Worm (Caenorhabditis elegans) whole organism, L4 larva: ENCODE data around the gene vab-8.

Experiments
- D1046.2 ChIP-seq: fragments of 200-800 bp; sonication (Bioruptor generic); IDR thresholded peaks from 2 replicates; pipeline ENCODE4 v1.3.6; 2022; ENCODE audit warnings: missing genetic modification characterization, missing compliant biosample characterization
- F10B5.3 ChIP-seq: sonication (generic microtip); optimal IDR thresholded peaks from 2 replicates; lab custom pipeline; 2016; ENCODE audit warnings: mild to moderate bottlenecking, missing genetic modification characterization, missing compliant biosample characterization
- F37D6.2 ChIP-seq: sonication (generic microtip); optimal IDR thresholded peaks from 2 replicates; lab custom pipeline; 2016; ENCODE audit warnings: mild to moderate bottlenecking, missing genetic modification characterization, missing compliant biosample characterization
- R02D3.7 ChIP-seq: fragments of 150-350 bp; sonication (generic microtip); optimal IDR thresholded peaks from 3 replicates; lab custom pipeline; 2014; ENCODE audit warnings: missing biosample characterization, missing genetic modification characterization
- Y105C5A.15 ChIP-seq: fragments of 200-800 bp; sonication (Bioruptor generic); IDR thresholded peaks from 2 replicates; pipeline ENCODE4 v1.3.6; 2022; ENCODE audit warnings: missing genetic modification characterization, missing compliant biosample characterization
- Y48G9A.11 ChIP-seq: fragments of 200-800 bp; sonication (Bioruptor generic); IDR thresholded peaks from 2 replicates; pipeline ENCODE4 v1.3.6; 2022; ENCODE audit warnings: missing genetic modification reagents, missing genetic modification characterization, missing compliant biosample characterization
- aha-1 ChIP-seq: fragments of 150-350 bp; peaks from one replicate; lab custom pipeline; 2014; ENCODE audit warnings: missing biosample characterization, missing genetic modification characterization
- aly-2 ChIP-seq: sonication (generic microtip); optimal IDR thresholded peaks from 2 replicates; lab custom pipeline; 2018; ENCODE audit warnings: missing biosample characterization, missing genetic modification characterization
- arid-1 ChIP-seq: fragments of 200-800 bp; sonication (Bioruptor generic); conservative IDR thresholded peaks from 2 replicates; pipeline ENCODE4 v1.3.6; 2022; ENCODE audit warnings: missing genetic modification reagents, missing genetic modification characterization, missing compliant biosample characterization
- ceh-20 ChIP-seq: fragments of 200-800 bp; sonication (Bioruptor generic); IDR thresholded peaks from 2 replicates; pipeline ENCODE4 v1.3.6; 2022; ENCODE audit warnings: missing genetic modification reagents, missing genetic modification characterization, missing compliant biosample characterization
- ceh-44 ChIP-seq: fragments of 200-800 bp; sonication (Bioruptor generic); IDR thresholded peaks from 2 replicates; pipeline ENCODE4 v1.3.6; 2022; ENCODE audit warnings: missing genetic modification reagents, missing genetic modification characterization, missing compliant biosample characterization
- ces-1 ChIP-seq: fragments of 150-350 bp; sonication (generic microtip); optimal IDR thresholded peaks from 4 replicates; lab custom pipeline; 2014; ENCODE audit warnings: missing biosample characterization, missing genetic modification reagents, missing genetic modification characterization
- daf-16 ChIP-seq, 3 experiments: sonication (generic microtip); optimal IDR thresholded peaks; 2 replicates each; lab custom pipeline; 2016 to 2017; ENCODE audit warnings: missing genetic modification characterization in 3 of 3, missing genetic modification reagents in 3 of 3, mild to moderate bottlenecking in 2 of 3, missing compliant biosample characterization in 2 of 3, missing biosample characterization in 1 of 3, moderate library complexity in 1 of 3
- dmd-8 ChIP-seq: fragments of 200-800 bp; sonication (Bioruptor generic); IDR thresholded peaks from 2 replicates; pipeline ENCODE4 v1.3.6; 2022; ENCODE audit warnings: missing genetic modification characterization, missing compliant biosample characterization
- dpl-1 ChIP-seq: fragments of 150-350 bp; optimal IDR thresholded peaks from 2 replicates; lab custom pipeline; 2014; ENCODE audit warnings: missing biosample characterization, missing genetic modification reagents, missing genetic modification characterization
- duxl-1 ChIP-seq: sonication (generic microtip); optimal IDR thresholded peaks from 2 replicates; lab custom pipeline; 2016; ENCODE audit warnings: mild to moderate bottlenecking, missing genetic modification characterization, moderate library complexity, missing compliant biosample characterization; ENCODE audit not compliant: poor library complexity
- egl-43 ChIP-seq: fragments of 200-800 bp; sonication (Bioruptor generic); IDR thresholded peaks from 2 replicates; pipeline ENCODE4 v1.3.6; 2022; ENCODE audit warnings: missing genetic modification reagents, missing genetic modification characterization, missing compliant biosample characterization
- hif-1 ChIP-seq, 2 experiments: sonication (generic microtip); optimal IDR thresholded peaks; 2 replicates each; lab custom pipeline; 2016 to 2017; ENCODE audit warnings: missing compliant biosample characterization in 2 of 2, missing genetic modification characterization in 2 of 2, missing genetic modification reagents in 2 of 2, missing genotype in 2 of 2, mild to moderate bottlenecking in 1 of 2
- hlh-11 ChIP-seq: fragments of 200-800 bp; sonication (Bioruptor generic); optimal IDR thresholded peaks from 2 replicates; lab custom pipeline; 2018; ENCODE audit warnings: mild to moderate bottlenecking, missing genetic modification characterization, missing compliant biosample characterization
- lin-1 ChIP-seq: fragments of 200-800 bp; sonication (Bioruptor generic); IDR thresholded peaks from 2 replicates; pipeline ENCODE4 v1.3.6; 2022; ENCODE audit warnings: missing genetic modification reagents, missing genetic modification characterization, missing compliant biosample characterization
- lin-15B ChIP-seq: fragments of 150-350 bp; sonication (generic microtip); optimal IDR thresholded peaks from 3 replicates; lab custom pipeline; 2014; ENCODE audit warnings: missing biosample characterization, missing genetic modification characterization
- lin-38 ChIP-seq: fragments of 200-800 bp; sonication (Bioruptor generic); IDR thresholded peaks from 2 replicates; pipeline ENCODE4 v1.3.6; 2022; ENCODE audit warnings: missing genetic modification reagents, missing genetic modification characterization, missing compliant biosample characterization
- lin-39 ChIP-seq: fragments of 150-350 bp; optimal IDR thresholded peaks from 2 replicates; lab custom pipeline; 2014; ENCODE audit warnings: missing biosample characterization, missing genetic modification reagents, missing genetic modification characterization
- madf-5 ChIP-seq, 2 experiments: fragments of 200-800 bp; sonication (Bioruptor generic); IDR thresholded peaks; 2 replicates each; pipeline ENCODE4 v1.3.6; 2022; ENCODE audit warnings: missing compliant biosample characterization in 2 of 2, missing genetic modification characterization in 2 of 2
- mep-1 ChIP-seq: fragments of 150-350 bp; sonication (generic microtip); optimal IDR thresholded peaks from 3 replicates; lab custom pipeline; 2014; ENCODE audit warnings: missing biosample characterization, missing genetic modification characterization
- mxl-3 ChIP-seq: fragments of 200-800 bp; sonication (Bioruptor generic); optimal IDR thresholded peaks from 2 replicates; lab custom pipeline; 2018; ENCODE audit warnings: mild to moderate bottlenecking, missing genetic modification characterization, missing compliant biosample characterization
- nhr-11 ChIP-seq: fragments of 150-350 bp; optimal IDR thresholded peaks from 2 replicates; lab custom pipeline; 2014; ENCODE audit warnings: missing biosample characterization, missing genetic modification characterization
- nhr-25 ChIP-seq: sonication (generic microtip); optimal IDR thresholded peaks from 2 replicates; lab custom pipeline; 2017; ENCODE audit warnings: missing genetic modification characterization, mild to moderate bottlenecking, missing compliant biosample characterization, antibody characterized with exemption, moderate library complexity, borderline replicate concordance; ENCODE audit not compliant: insufficient read depth
- nhr-28 ChIP-seq: fragments of 150-350 bp; optimal IDR thresholded peaks from 2 replicates; lab custom pipeline; 2014; ENCODE audit warnings: missing biosample characterization, missing genetic modification characterization
- nhr-42 ChIP-seq: fragments of 200-800 bp; sonication (Bioruptor generic); IDR thresholded peaks from 2 replicates; pipeline ENCODE4 v1.3.6; 2022; ENCODE audit warnings: missing genetic modification characterization, missing compliant biosample characterization
- nhr-48 ChIP-seq: sonication (generic microtip); optimal IDR thresholded peaks from 2 replicates; lab custom pipeline; 2016; ENCODE audit warnings: mild to moderate bottlenecking, missing genetic modification characterization, missing compliant biosample characterization
- nhr-6 ChIP-seq: fragments of 150-350 bp; optimal IDR thresholded peaks from 2 replicates; lab custom pipeline; 2014; ENCODE audit warnings: missing biosample characterization, missing genetic modification characterization
- nhr-76 ChIP-seq: fragments of 150-350 bp; optimal IDR thresholded peaks from 2 replicates; lab custom pipeline; 2014; ENCODE audit warnings: missing biosample characterization, missing genetic modification characterization
- pqm-1 ChIP-seq: sonication (generic microtip); optimal IDR thresholded peaks from 2 replicates; lab custom pipeline; 2017; ENCODE audit warnings: missing biosample characterization, missing genetic modification characterization
- rbr-2 ChIP-seq: sonication (generic microtip); optimal IDR thresholded peaks from 2 replicates; lab custom pipeline; 2016; ENCODE audit warnings: missing genotype, missing genetic modification characterization, missing compliant biosample characterization
- snpc-4 ChIP-seq: fragments of 150-350 bp; optimal IDR thresholded peaks from 2 replicates; lab custom pipeline; 2014; ENCODE audit warnings: missing biosample characterization, missing genetic modification characterization
- spr-1 ChIP-seq: sonication (generic microtip); optimal IDR thresholded peaks from 2 replicates; lab custom pipeline; 2016; ENCODE audit warnings: mild to moderate bottlenecking, missing genetic modification characterization, missing compliant biosample characterization
- tag-97 ChIP-seq: fragments of 200-800 bp; sonication (Bioruptor generic); IDR thresholded peaks from 2 replicates; pipeline ENCODE4 v1.3.6; 2022; ENCODE audit warnings: missing genetic modification characterization, missing compliant biosample characterization
- unc-130 ChIP-seq: sonication (generic microtip); optimal IDR thresholded peaks from 2 replicates; lab custom pipeline; 2016; ENCODE audit warnings: missing genetic modification reagents, missing genetic modification characterization, missing compliant biosample characterization
- unc-39 ChIP-seq: sonication (generic microtip); optimal IDR thresholded peaks from 2 replicates; lab custom pipeline; 2017; ENCODE audit warnings: missing biosample characterization, missing genetic modification characterization
- unc-62 ChIP-seq, 3 experiments: fragments of 150-350 bp in 1 of 3; sonication (generic microtip); optimal IDR thresholded peaks in 2 of 3; peaks in 1 of 3; 1 replicate in 1 of 3; 2 replicates in 2 of 3; lab custom pipeline; 2014 to 2017; ENCODE audit warnings: missing biosample characterization in 3 of 3, missing genetic modification characterization in 3 of 3, missing genetic modification reagents in 3 of 3, missing genotype in 1 of 3
- zag-1 ChIP-seq: fragments of 150-350 bp; optimal IDR thresholded peaks from 2 replicates; lab custom pipeline; 2014; ENCODE audit warnings: missing biosample characterization, missing genetic modification characterization
- zfp-2 ChIP-seq: sonication (generic microtip); optimal IDR thresholded peaks from 2 replicates; lab custom pipeline; 2016; ENCODE audit warnings: mild to moderate bottlenecking, missing genetic modification characterization, missing compliant biosample characterization
- zfp-3 ChIP-seq: fragments of 200-800 bp; sonication (Bioruptor generic); conservative IDR thresholded peaks from 2 replicates; pipeline ENCODE4 v1.3.6; 2022; ENCODE audit warnings: missing genetic modification reagents, missing genetic modification characterization, missing compliant biosample characterization

vab-8 gene

ce11 chrV:12209951-12210350 is 3.2 kb upstream of the vab-8 start:
- TF ChIP-seq ces-1 (GFP tag; lab: Kevin White, UChicago) (peak; percentile 34), ceh-44 (no peak)
- TF ChIP-seq, all 104 proteins: peak for 1

ce11 chrV:12211090-12211489 is 2.0 kb upstream of the vab-8 start:
- TF ChIP-seq aly-2 (tag; lab: Kevin White, UChicago) (no peak), aha-1 (tag; lab: Kevin White, UChicago) (peak; percentile 78), ceh-20 (no peak), unc-130 (GFP tag; lab: Kevin White, UChicago) (no peak), hif-1 (tag; optimal IDR thresholded peaks at IDR 0.05; lab: Kevin White, UChicago) (no peak), dpl-1 (GFP tag; lab: Kevin White, UChicago) (no peak), F10B5.3 (tag; lab: Kevin White, UChicago) (no peak), snpc-4 (tag; lab: Kevin White, UChicago) (no peak), lin-1 (no peak), mxl-3 (GFP tag; lab: Kevin White, UChicago) (no peak), lin-15B (tag; lab: Kevin White, UChicago) (no peak), ces-1 (GFP tag; lab: Kevin White, UChicago) (peak; percentile 21)

ce11 chrV:12233425-12233824 is 20.3 kb downstream of the vab-8 start:
- peak in 1 of 2 experiments; percentile 44 for TF ChIP-seq unc-62 (GFP tag; optimal IDR thresholded peaks at IDR 0.05 in 1 of 2; lab: Kevin White, UChicago)
- TF ChIP-seq unc-62 (tag; optimal IDR thresholded peaks at IDR 0.05; lab: Kevin White, UChicago), result no peak
- no peak for TF ChIP-seq zfp-3 (GFP tag; lab: Robert Waterston, UW)
- no peak for TF ChIP-seq nhr-6
- no peak for TF ChIP-seq egl-43
- peak; percentile 26 for TF ChIP-seq nhr-11 (tag; lab: Kevin White, UChicago)
- no peak for TF ChIP-seq nhr-76 (tag; lab: Kevin White, UChicago)
- no peak for TF ChIP-seq unc-39 (tag; lab: Kevin White, UChicago)
- peak; percentile 65 for TF ChIP-seq hlh-11 (tag; lab: Kevin White, UChicago)
- TF ChIP-seq mep-1, result no peak
- no peak for TF ChIP-seq ceh-44
- peak in 1 of 2 experiments; percentile 35 for TF ChIP-seq daf-16 (GFP tag; optimal IDR thresholded peaks at IDR 0.05; lab: Kevin White, UChicago)
- no peak for TF ChIP-seq daf-16 (tag; optimal IDR thresholded peaks at IDR 0.05; lab: Kevin White, UChicago)
- no peak for TF ChIP-seq nhr-25 (tag; lab: Kevin White, UChicago)
- TF ChIP-seq tag-97 (GFP tag; lab: Robert Waterston, UW), result no peak
- no peak for TF ChIP-seq duxl-1 (tag; lab: Kevin White, UChicago)

- TF ChIP-seq tag-97 (GFP tag; lab: Robert Waterston, UW) (no peak), hif-1 (tag; optimal IDR thresholded peaks at IDR 0.05; lab: Kevin White, UChicago) (no peak), nhr-11 (tag; lab: Kevin White, UChicago) (peak; percentile 9), nhr-25 (tag; lab: Kevin White, UChicago) (no peak), Y48G9A.11 (no peak), R02D3.7 (tag; lab: Kevin White, UChicago) (no peak), nhr-48 (tag; lab: Kevin White, UChicago) (no peak), lin-39 (tag; lab: Kevin White, UChicago) (no peak), spr-1 (tag; lab: Kevin White, UChicago) (no peak), pqm-1 (no peak), F37D6.2 (tag; lab: Kevin White, UChicago) (no peak), rbr-2 (no peak), unc-39 (tag; lab: Kevin White, UChicago) (no peak), arid-1 (GFP tag; lab: Robert Waterston, UW) (no peak), zfp-2 (tag; lab: Kevin White, UChicago) (no peak), D1046.2 (GFP tag; lab: Robert Waterston, UW) (no peak), ceh-44 (no peak), madf-5 (GFP tag; IDR thresholded peaks at IDR 0.05; lab: Robert Waterston, UW) (no peak), Y105C5A.15 (no peak), nhr-42 (GFP tag; lab: Robert Waterston, UW) (no peak), zag-1 (tag; lab: Kevin White, UChicago) (no peak), dmd-8 (no peak), hlh-11 (tag; lab: Kevin White, UChicago) (peak; percentile 55), lin-38 (GFP tag; lab: Robert Waterston, UW) (no peak), F10B5.3 (tag; lab: Kevin White, UChicago) (no peak), nhr-28 (tag; lab: Kevin White, UChicago) (peak; percentile 18)
Measured at ce11 chrV:12234293-12235004, 21.3 kb downstream of the vab-8 start, which contains the start of gene myo-3. Gene myo-3, minus strand, starts transcription at chrV:12234343.
